Fruit fly (Drosophila melanogaster): ENCODE data around the gene CG11889.
A peak's percentile ranks its signal among the peaks of the same experiment; 100 is the strongest.

CG11889 gene

DNA sequence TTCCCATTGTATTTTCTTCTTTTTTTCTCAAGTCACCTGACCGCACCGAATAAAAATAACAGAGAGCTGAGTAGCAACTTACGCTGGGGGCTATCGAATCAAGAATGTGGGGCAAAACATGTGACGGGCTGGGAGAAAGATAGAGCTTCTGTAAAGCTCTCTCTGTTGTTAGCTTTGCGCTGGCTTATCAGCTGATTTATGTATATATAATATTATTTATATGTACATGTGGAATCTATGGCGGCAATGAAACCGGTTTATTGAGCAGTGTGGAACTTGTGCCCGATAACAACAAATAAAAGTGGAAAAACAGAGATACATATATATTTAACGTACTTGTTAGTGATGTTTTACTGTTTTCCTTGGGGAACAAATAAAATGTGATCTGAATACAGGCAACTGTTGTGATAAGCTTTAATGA, 22.9 kb downstream of the CG11889 start, which contains the start of gene CG31098 (continued):
- TF ChIP-seq CG42726 (GFP tag; IDR thresholded peaks at IDR 0.05; ENCODE audit: partially characterized antibody) (no peak), sug (tag; optimal IDR thresholded peaks at IDR 0.05) (peak; percentile 90), CG5953 (GFP tag; IDR thresholded peaks at IDR 0.05) (no peak), CG6254 (GFP tag; optimal IDR thresholded peaks at IDR 0.05) (no peak), CG8290 (GFP tag; optimal IDR thresholded peaks at IDR 0.05) (no peak), CG8290 (tag; optimal IDR thresholded peaks at IDR 0.05) (peak in 1 of 2 experiments; percentile 11), MBD-R2 (GFP tag; IDR thresholded peaks at IDR 0.05) (no peak), cwo (GFP tag; optimal IDR thresholded peaks at IDR 0.05) (peak; percentile 62), knrl (GFP tag; IDR thresholded peaks at IDR 0.05; ENCODE audit: partially characterized antibody) (no peak), PHDP (tag; optimal IDR thresholded peaks at IDR 0.05) (peak; percentile 60), CG7357 (GFP tag; IDR thresholded peaks at IDR 0.05) (no peak), Mes4 (GFP tag; optimal IDR thresholded peaks at IDR 0.05) (no peak), otp (GFP tag; IDR thresholded peaks at IDR 0.05) (no peak), Myb (GFP tag; optimal IDR thresholded peaks at IDR 0.05) (no peak), CG34224 (GFP tag; IDR thresholded peaks at IDR 0.05; ENCODE audit: partially characterized antibody) (peak; percentile 49; the same call in 1 of the 3 replicates), CG4707 (GFP tag; optimal IDR thresholded peaks at IDR 0.05) (no peak), CG6272 (GFP tag; IDR thresholded peaks at IDR 0.05) (no peak), CG2120 (GFP tag; optimal IDR thresholded peaks at IDR 0.05) (no peak), NK7.1 (GFP tag; optimal IDR thresholded peaks at IDR 0.05) (no peak), sens (GFP tag) (peak; percentile 20), CG12219 (GFP tag; optimal IDR thresholded peaks at IDR 0.05) (peak; percentile 2), wek (GFP tag; optimal IDR thresholded peaks at IDR 0.05) (peak; percentile 40), nom (GFP tag; optimal IDR thresholded peaks at IDR 0.05) (no peak), CG2199 (GFP tag; IDR thresholded peaks at IDR 0.05) (no peak), sr (GFP tag; IDR thresholded peaks at IDR 0.05) (no peak), Hand (GFP tag; optimal IDR thresholded peaks at IDR 0.05) (peak; percentile 14), Side (GFP tag; optimal IDR thresholded peaks at IDR 0.05) (no peak), jing (GFP tag; optimal IDR thresholded peaks at IDR 0.05) (no peak), CG1647 (GFP tag; optimal IDR thresholded peaks at IDR 0.05) (no peak), CG10654 (GFP tag; optimal IDR thresholded peaks at IDR 0.05) (no peak), CG11695 (GFP tag; IDR thresholded peaks at IDR 0.05) (no peak)

DNA sequence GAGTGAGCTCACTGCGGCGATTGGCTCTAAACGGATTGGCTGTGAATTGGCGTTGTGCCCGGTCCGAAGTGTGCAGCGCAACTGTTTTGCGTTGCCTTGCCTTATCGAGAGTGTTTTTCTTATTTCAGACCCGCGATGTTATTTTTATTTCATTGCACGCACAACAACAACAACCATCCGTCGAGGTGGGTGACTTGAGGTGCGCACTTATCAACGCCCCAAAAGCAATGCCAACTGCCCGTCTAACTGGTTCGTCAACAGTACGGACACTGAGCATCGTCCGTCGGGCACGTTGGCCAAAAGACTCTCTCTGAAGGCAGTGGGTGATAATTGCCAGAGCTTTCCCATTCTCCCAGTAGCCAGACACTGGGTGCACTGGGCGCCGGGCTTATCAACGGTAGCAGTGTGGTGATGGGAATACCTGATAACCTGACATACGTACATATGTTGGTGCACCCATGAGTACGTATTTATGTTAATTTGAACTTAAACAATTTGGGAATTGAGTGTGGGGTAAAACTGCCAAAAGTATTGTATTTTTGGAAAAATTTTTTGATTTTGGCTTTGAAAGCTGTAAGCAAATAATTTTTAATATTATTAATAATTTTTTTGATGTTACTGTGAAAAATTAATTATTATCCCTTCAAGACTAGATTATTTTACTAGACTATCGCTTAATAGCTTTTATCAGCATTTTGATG, 25.5 kb downstream of the CG11889 start, which contains the start of gene CG31102:
Gene CG31102, minus strand, starts transcription at position 275 of the 701 bp plus-strand sequence.
- TF ChIP-seq Jarid2 (GFP tag; optimal IDR thresholded peaks at IDR 0.05) (peak; percentile 16), CG12769 (tag; optimal IDR thresholded peaks at IDR 0.05) (peak; percentile 80), CG8290 (GFP tag; optimal IDR thresholded peaks at IDR 0.05) (no peak), CG8290 (tag; optimal IDR thresholded peaks at IDR 0.05) (no peak), unc-4 (GFP tag; IDR thresholded peaks at IDR 0.05; ENCODE audit: partially characterized antibody) (no peak), CG34422 (GFP tag; IDR thresholded peaks at IDR 0.05) (0 out of 3 replicates have a peak, but pooled peaks have one; percentile 18), Ets65A (GFP tag) (peak; percentile 58), nerfin-1 (tag; optimal IDR thresholded peaks at IDR 0.05) (no peak), hkb (optimal IDR thresholded peaks at IDR 0.05) (no peak), hkb (GFP tag; IDR thresholded peaks at IDR 0.05) (no peak), ftz-f1 (GFP tag; optimal IDR thresholded peaks at IDR 0.05) (no peak), dysf (GFP tag; IDR thresholded peaks at IDR 0.05) (0 out of 3 replicates have a peak, but pooled peaks have one; percentile 21), lbe (GFP tag; optimal IDR thresholded peaks at IDR 0.05) (peak; percentile 24), exex (tag; optimal IDR thresholded peaks at IDR 0.05) (peak; percentile 78), Lpt (GFP tag; optimal IDR thresholded peaks at IDR 0.05) (no peak), mirr (GFP tag; optimal IDR thresholded peaks at IDR 0.05) (peak; percentile 28), ci (GFP tag; IDR thresholded peaks at IDR 0.05) (0 out of 3 replicates have a peak, but pooled peaks have one; percentile 39), Oaz (GFP tag; IDR thresholded peaks at IDR 0.05) (no peak), bsh (GFP tag; optimal IDR thresholded peaks at IDR 0.05) (no peak), Drgx (GFP tag; IDR thresholded peaks at IDR 0.05) (0 out of 2 replicates have a peak, but pooled peaks have one; percentile 12), CG34376 (GFP tag; optimal IDR thresholded peaks at IDR 0.05) (peak; percentile 11), CG10543 (GFP tag; optimal IDR thresholded peaks at IDR 0.05) (peak; percentile 32)
